Fruit fly (Drosophila melanogaster): Measurements from ENCODE around the gene CG5199.

The CG5199 gene

dm6 chr3L:20467433-20467832 lies 14.8 kb upstream of the CG5199 start:
- TF ChIP-seq gl (tag; optimal IDR thresholded peaks at IDR 0.05) (no peak), Ets98B (GFP tag; IDR thresholded peaks at IDR 0.05) (no peak), Pif1A (GFP tag; optimal IDR thresholded peaks at IDR 0.05) (no peak), CG8159 (tag; optimal IDR thresholded peaks at IDR 0.05) (no peak), CG12605 (GFP tag; IDR thresholded peaks at IDR 0.05) (no peak), Snoo (tag; optimal IDR thresholded peaks at IDR 0.05) (no peak), CG9948 (tag; optimal IDR thresholded peaks at IDR 0.05) (no peak), CG10348 (GFP tag; IDR thresholded peaks at IDR 0.05) (no peak), fd96Ca (GFP tag; IDR thresholded peaks at IDR 0.05) (no peak), rn (GFP tag; IDR thresholded peaks at IDR 0.05) (no peak), CG8301 (tag; optimal IDR thresholded peaks at IDR 0.05) (no peak), CG17806 (tag; optimal IDR thresholded peaks at IDR 0.05) (no peak), CG14655 (GFP tag; optimal IDR thresholded peaks at IDR 0.05) (no peak), CG15710 (tag; optimal IDR thresholded peaks at IDR 0.05) (no peak), D1 (tag; optimal IDR thresholded peaks at IDR 0.05) (no peak), Pif1B (GFP tag; optimal IDR thresholded peaks at IDR 0.05) (no peak), EcR (GFP tag; optimal IDR thresholded peaks at IDR 0.05) (no peak), CG4496 (GFP tag; IDR thresholded peaks at IDR 0.05) (no peak), CG34367 (tag; optimal IDR thresholded peaks at IDR 0.05) (no peak)

dm6 chr3L:20466599-20466998 lies 13.9 kb upstream of the CG5199 start, which contains the start of gene Tdh:
Gene Tdh, plus strand, starts transcription at chr3L:20466944.
- TF ChIP-seq rn (GFP tag; IDR thresholded peaks at IDR 0.05): no peak
- no peak for TF ChIP-seq Pif1B (GFP tag; optimal IDR thresholded peaks at IDR 0.05)

dm6 chr3L:20465941-20466340 lies 13.3 kb upstream of the CG5199 start, which contains the start of gene CG42764:
Gene CG42764, minus strand, starts transcription at chr3L:20466041.
- no peak for TF ChIP-seq rn (GFP tag; IDR thresholded peaks at IDR 0.05)
- TF ChIP-seq CG14655 (GFP tag; optimal IDR thresholded peaks at IDR 0.05): no peak
- no peak for TF ChIP-seq CG8301 (tag; optimal IDR thresholded peaks at IDR 0.05)
- no peak for TF ChIP-seq fd96Ca (GFP tag; IDR thresholded peaks at IDR 0.05)

DNA sequence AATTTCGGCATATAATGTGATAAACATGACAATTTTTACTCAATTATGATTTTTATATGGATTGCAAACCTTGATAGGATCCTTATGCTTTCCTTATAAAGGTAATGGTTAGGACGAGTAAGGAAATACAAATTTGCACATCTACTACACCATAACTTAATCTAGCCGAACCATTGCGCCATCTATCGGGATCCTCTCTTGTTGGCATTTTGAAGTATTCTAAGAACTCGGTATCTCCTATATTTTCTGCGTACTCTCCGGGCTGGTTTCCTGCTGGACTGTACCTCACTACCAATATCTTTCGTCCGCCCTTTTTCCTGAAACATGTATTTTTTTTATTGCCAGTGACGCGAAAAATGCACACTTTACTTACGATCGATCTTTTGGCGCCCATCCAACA lies 12.0 kb upstream of the CG5199 start, which contains the start of gene atk:
atk (minus strand) TSS at position 186 of the 400 bp plus-strand sequence.
- TF ChIP-seq CG14655 (GFP tag; optimal IDR thresholded peaks at IDR 0.05) (no peak), rn (GFP tag; IDR thresholded peaks at IDR 0.05) (no peak), CG10348 (GFP tag; IDR thresholded peaks at IDR 0.05) (no peak), D1 (tag; optimal IDR thresholded peaks at IDR 0.05) (no peak), Pif1A (GFP tag; optimal IDR thresholded peaks at IDR 0.05) (no peak), CG4496 (GFP tag; IDR thresholded peaks at IDR 0.05) (no peak), CG32121 (GFP tag; IDR thresholded peaks at IDR 0.05) (no peak), fd96Ca (GFP tag; IDR thresholded peaks at IDR 0.05) (no peak), Pif1B (GFP tag; optimal IDR thresholded peaks at IDR 0.05) (no peak), CG15710 (tag; optimal IDR thresholded peaks at IDR 0.05) (no peak), CG8301 (tag; optimal IDR thresholded peaks at IDR 0.05) (no peak), Snoo (tag; optimal IDR thresholded peaks at IDR 0.05) (no peak), CG34367 (tag; optimal IDR thresholded peaks at IDR 0.05) (no peak), CG12605 (GFP tag; IDR thresholded peaks at IDR 0.05) (no peak), CG9948 (tag; optimal IDR thresholded peaks at IDR 0.05) (no peak), Ets98B (GFP tag; IDR thresholded peaks at IDR 0.05) (no peak)

- TF ChIP-seq CG8159 (tag; optimal IDR thresholded peaks at IDR 0.05) (no peak), gl (tag; optimal IDR thresholded peaks at IDR 0.05) (no peak), Pif1A (GFP tag; optimal IDR thresholded peaks at IDR 0.05) (no peak), fd96Ca (GFP tag; IDR thresholded peaks at IDR 0.05) (no peak), CG4496 (GFP tag; IDR thresholded peaks at IDR 0.05) (no peak), CG10348 (GFP tag; IDR thresholded peaks at IDR 0.05) (no peak), CG14655 (GFP tag; optimal IDR thresholded peaks at IDR 0.05) (no peak), CG34367 (tag; optimal IDR thresholded peaks at IDR 0.05) (no peak), CG32121 (GFP tag; IDR thresholded peaks at IDR 0.05) (no peak), CG8301 (tag; optimal IDR thresholded peaks at IDR 0.05) (no peak), EcR (GFP tag; optimal IDR thresholded peaks at IDR 0.05) (no peak), D1 (tag; optimal IDR thresholded peaks at IDR 0.05) (no peak), Ets98B (GFP tag; IDR thresholded peaks at IDR 0.05) (no peak), Snoo (tag; optimal IDR thresholded peaks at IDR 0.05) (no peak), rn (GFP tag; IDR thresholded peaks at IDR 0.05) (no peak)
These were observed 9.7 kb upstream of the CG5199 start for dm6 chr3L:20462391-20462790.

DNA sequence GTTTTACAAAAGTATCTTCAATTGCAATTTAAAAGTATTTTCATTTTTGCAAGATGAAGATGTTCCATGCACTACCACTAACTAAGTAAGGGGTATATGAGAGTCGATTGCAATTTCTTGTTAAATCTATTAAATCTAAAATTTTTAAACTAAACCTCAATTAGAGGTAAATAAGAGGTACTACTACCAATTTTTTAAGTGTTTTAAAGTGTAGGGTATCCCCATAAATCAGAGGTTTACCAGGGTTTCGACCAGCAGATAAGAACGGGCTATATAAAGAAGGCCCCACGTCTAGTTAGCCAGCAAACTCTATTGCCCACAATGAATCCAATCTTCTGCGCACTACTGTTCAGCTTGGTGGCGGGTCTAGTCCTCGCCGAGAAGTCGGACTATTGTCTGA lies 7.7 kb upstream of the CG5199 start, which contains the start of gene mag:
mag (plus strand) TSS at position 301 of the 400 bp plus-strand sequence.
- no peak for TF ChIP-seq CG34367 (tag; optimal IDR thresholded peaks at IDR 0.05)

DNA sequence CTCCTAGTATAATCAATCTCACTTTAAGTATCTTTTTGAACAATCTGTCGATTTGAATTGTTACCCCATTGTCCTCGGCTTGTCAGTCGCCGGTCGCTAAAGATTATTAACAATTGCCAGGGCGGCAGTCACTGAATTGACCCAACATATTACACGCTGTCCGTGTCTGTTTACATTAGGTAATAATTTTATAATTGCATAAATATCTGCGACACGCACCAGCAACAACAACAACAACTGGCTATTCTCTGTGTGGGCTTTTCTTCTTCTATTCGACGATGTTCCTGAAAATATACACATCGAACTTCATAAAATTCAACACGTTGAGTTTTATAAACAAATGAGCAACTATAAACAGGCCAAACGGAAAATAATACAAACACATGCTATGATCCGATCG lies 3.9 kb downstream of the CG5199 start:
- TF ChIP-seq CG12605 (GFP tag; IDR thresholded peaks at IDR 0.05) (no peak), rn (GFP tag; IDR thresholded peaks at IDR 0.05) (no peak), CG8301 (tag; optimal IDR thresholded peaks at IDR 0.05) (no peak), CG14655 (GFP tag; optimal IDR thresholded peaks at IDR 0.05) (no peak)

DNA sequence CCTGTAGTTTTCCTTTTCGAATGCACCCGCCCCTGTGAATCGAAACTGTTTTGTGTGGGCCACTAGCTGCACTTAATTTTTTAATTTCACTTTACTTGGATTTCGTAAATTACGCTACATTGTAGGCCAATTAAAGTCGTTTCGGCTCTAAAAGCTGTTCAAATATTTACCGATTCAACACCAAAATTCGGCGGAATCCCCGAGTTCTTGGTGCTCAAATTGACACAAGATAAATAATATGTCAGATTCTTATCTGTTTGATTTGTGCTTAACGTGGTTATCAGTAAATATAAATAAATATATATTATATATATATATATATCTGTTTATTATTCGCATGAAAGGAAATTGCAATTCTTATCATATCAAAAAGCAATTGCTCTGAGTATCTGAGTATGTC lies 4.7 kb downstream of the CG5199 start:
- TF ChIP-seq Pif1A (GFP tag; optimal IDR thresholded peaks at IDR 0.05) (no peak), CG12605 (GFP tag; IDR thresholded peaks at IDR 0.05) (no peak), CG10348 (GFP tag; IDR thresholded peaks at IDR 0.05) (no peak), CG13204 (GFP tag; optimal IDR thresholded peaks at IDR 0.05) (no peak), D1 (tag; optimal IDR thresholded peaks at IDR 0.05) (no peak), rn (GFP tag; IDR thresholded peaks at IDR 0.05) (no peak), CG14655 (GFP tag; optimal IDR thresholded peaks at IDR 0.05) (no peak), CG34367 (tag; optimal IDR thresholded peaks at IDR 0.05) (no peak), CG8301 (tag; optimal IDR thresholded peaks at IDR 0.05) (no peak), Ets98B (GFP tag; IDR thresholded peaks at IDR 0.05) (no peak), Snoo (tag; optimal IDR thresholded peaks at IDR 0.05) (peak; percentile 54), CG17806 (tag; optimal IDR thresholded peaks at IDR 0.05) (no peak), CG9948 (tag; optimal IDR thresholded peaks at IDR 0.05) (no peak), fd96Ca (GFP tag; IDR thresholded peaks at IDR 0.05) (no peak), CG4496 (GFP tag; IDR thresholded peaks at IDR 0.05) (no peak), EcR (GFP tag; optimal IDR thresholded peaks at IDR 0.05) (no peak), Pif1B (GFP tag; optimal IDR thresholded peaks at IDR 0.05) (peak; percentile 36), CG8159 (tag; optimal IDR thresholded peaks at IDR 0.05) (peak; percentile 12), gl (tag; optimal IDR thresholded peaks at IDR 0.05) (no peak), CG15710 (tag; optimal IDR thresholded peaks at IDR 0.05) (no peak), CG32121 (GFP tag; IDR thresholded peaks at IDR 0.05) (no peak)

Data from whole organism, pupa.